Worm (Caenorhabditis elegans) whole organism, late embryonic: ENCODE data around the gene ser-1.

Source experiments
- F13H6.1 ChIP-seq: sonication (generic microtip); optimal IDR thresholded peaks from 2 replicates; lab custom pipeline; 2016; ENCODE audit warnings: missing genetic modification characterization, missing compliant biosample characterization
- K02D7.2 ChIP-seq: sonication (generic microtip); optimal IDR thresholded peaks from 2 replicates; lab custom pipeline; 2017; ENCODE audit warnings: mild to moderate bottlenecking, missing genetic modification characterization, missing compliant biosample characterization
- ama-1 ChIP-seq: fragments of 150-350 bp; optimal IDR thresholded peaks from 2 replicates; lab custom pipeline; 2014
- ceh-2 ChIP-seq: sonication (generic microtip); optimal IDR thresholded peaks from 2 replicates; lab custom pipeline; 2016; ENCODE audit warnings: missing genotype, missing genetic modification characterization, missing compliant biosample characterization
- ceh-22 ChIP-seq: sonication (generic microtip); optimal IDR thresholded peaks from 2 replicates; lab custom pipeline; 2017; ENCODE audit warnings: missing biosample characterization, missing genetic modification characterization
- ceh-31 ChIP-seq: sonication (generic microtip); optimal IDR thresholded peaks from 2 replicates; lab custom pipeline; 2016; ENCODE audit warnings: missing genetic modification characterization, missing compliant biosample characterization
- ceh-6 ChIP-seq: fragments of 200-800 bp; sonication (Bioruptor generic); optimal IDR thresholded peaks from 2 replicates; lab custom pipeline; 2018; ENCODE audit warnings: mild to moderate bottlenecking, missing genetic modification characterization, missing compliant biosample characterization
- odd-2 ChIP-seq: sonication (generic microtip); optimal IDR thresholded peaks from 2 replicates; lab custom pipeline; 2017; ENCODE audit warnings: antibody characterized with exemption, mild to moderate bottlenecking, missing genetic modification characterization, missing compliant biosample characterization
- pha-4 ChIP-seq: fragments of 150-350 bp; optimal IDR thresholded peaks from 2 replicates; lab custom pipeline; 2018; ENCODE audit warnings: missing biosample characterization, missing genetic modification reagents, missing genetic modification characterization
- unc-55 ChIP-seq: sonication (generic microtip); optimal IDR thresholded peaks from 2 replicates; lab custom pipeline; 2017; ENCODE audit warnings: missing biosample characterization, missing genetic modification reagents, missing genetic modification characterization

- no peak for TF ChIP-seq unc-55 (GFP tag; lab: Kevin White, UChicago)
- no peak for TF ChIP-seq ceh-22
- no peak for TF ChIP-seq ceh-2 (tag; lab: Kevin White, UChicago)
- no peak for TF ChIP-seq K02D7.2
- no peak for TF ChIP-seq ama-1
- TF ChIP-seq ceh-31 (tag; lab: Kevin White, UChicago), result no peak
- TF ChIP-seq F13H6.1 (tag; lab: Kevin White, UChicago), result no peak
- no peak for TF ChIP-seq pha-4
- no peak for TF ChIP-seq odd-2 (tag; lab: Kevin White, UChicago)
- TF ChIP-seq ceh-6 (GFP tag; lab: Kevin White, UChicago), result no peak
Measured at ce11 chrX:16540374-16540773, 39.2 kb upstream of the ser-1 start, which contains the start of gene osm-1.
